Fruit fly (Drosophila melanogaster) whole organism: ENCODE results near the gene Sxl.

ENCODE experiments used
- CG8478 ChIP-seq: fragments of >200 bp; optimal IDR thresholded peaks from 2 replicates; lab custom pipeline; 2018; ENCODE audit warnings: inconsistent platforms
- Dll ChIP-seq: fragments of >200 bp; optimal IDR thresholded peaks from 2 replicates; lab custom pipeline; 2017
- EcR ChIP-seq, 2 experiments: fragments of >200 bp; optimal IDR thresholded peaks; 2 replicates each; lab custom pipeline; 2017; ENCODE audit warnings: missing biosample characterization in 2 of 2, missing genetic modification characterization in 2 of 2, missing genetic modification reagents in 2 of 2
- pan ChIP-seq: fragments of >200 bp; optimal IDR thresholded peaks from 2 replicates; lab custom pipeline; 2017
- psq ChIP-seq: fragments of >200 bp; optimal IDR thresholded peaks from 2 replicates; lab custom pipeline; 2017
- usp ChIP-seq: fragments of >200 bp; optimal IDR thresholded peaks from 2 replicates; lab custom pipeline; 2017; ENCODE audit warnings: missing biosample characterization, missing genetic modification characterization, mixed read lengths

DNA sequence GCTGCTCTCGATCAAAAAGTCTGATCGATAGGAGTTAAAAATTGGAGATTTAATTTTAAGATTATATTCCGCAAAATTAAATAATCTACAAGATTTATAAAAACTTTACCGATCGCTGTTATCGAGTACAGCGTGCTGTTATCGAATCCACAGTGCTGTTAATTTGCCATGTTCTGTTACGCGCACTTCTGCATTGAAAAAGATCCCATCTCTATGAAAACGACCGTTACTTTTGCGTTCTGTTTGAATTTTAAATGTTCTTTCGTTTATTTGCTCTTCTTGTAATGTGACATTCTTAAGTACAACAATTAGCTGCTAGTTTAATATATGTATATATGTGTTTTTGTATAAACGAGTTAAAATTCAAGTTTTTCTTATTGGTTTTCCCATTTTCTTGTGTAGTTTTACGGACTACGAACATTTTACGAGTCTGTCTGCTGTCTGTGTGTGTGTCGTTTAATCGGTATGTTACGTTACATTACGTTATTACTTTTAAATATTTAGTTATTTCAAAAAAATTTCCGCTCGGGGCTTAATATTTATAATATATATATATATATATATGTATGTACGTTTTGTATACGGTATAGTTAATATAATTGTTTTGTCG lies 23.4 kb downstream of the Sxl start:
- TF ChIP-seq EcR (GFP tag; optimal IDR thresholded peaks at IDR 0.05; lab: Kevin White, UChicago) (no peak), CG8478 (no peak), psq (no peak), pan (no peak), usp (no peak), Dll (no peak)
